Fruit fly (Drosophila melanogaster): ENCODE results near the gene Gs1.

DNA sequence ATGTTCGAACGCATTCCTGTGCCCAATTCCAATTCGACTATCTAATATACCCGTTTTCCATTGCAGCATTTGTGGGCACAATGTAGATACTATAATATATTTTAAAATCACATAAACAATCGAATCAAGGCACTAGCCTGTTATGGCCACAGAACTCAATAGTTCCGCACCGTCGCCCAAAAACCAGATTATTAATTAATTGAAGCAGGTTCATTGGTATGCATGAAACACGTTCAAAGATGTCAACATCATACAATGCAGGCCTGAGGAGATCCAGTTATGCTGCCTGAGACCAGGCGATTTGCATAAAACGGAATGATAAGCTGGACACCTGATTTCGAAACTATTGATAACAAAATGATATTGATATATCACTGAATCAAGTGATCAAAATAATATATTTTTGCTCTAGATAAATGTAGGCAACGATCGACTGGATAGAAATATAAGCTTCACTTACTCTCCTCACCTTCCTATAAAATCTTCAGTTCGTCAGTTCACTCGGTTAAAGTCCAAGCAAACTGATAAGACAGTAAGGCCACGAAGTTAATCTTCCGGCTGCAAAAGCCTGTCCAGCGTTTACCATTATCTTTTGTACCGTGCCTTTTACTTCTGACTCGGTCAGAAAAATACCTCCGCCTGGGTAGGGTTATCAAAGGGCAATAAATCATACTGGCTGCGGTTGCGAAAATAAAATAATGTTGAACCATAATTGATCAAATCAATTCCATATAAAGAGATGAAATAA lies 3.7 kb downstream of the Gs1 start:
- TF ChIP-seq Vsx1 (GFP tag; optimal IDR thresholded peaks at IDR 0.05) (no peak), CG31365 (tag; optimal IDR thresholded peaks at IDR 0.05) (no peak)

Data from whole organism, embryonic.